Worm (Caenorhabditis elegans): ENCODE data around the gene str-39.

The str-39 gene

DNA sequence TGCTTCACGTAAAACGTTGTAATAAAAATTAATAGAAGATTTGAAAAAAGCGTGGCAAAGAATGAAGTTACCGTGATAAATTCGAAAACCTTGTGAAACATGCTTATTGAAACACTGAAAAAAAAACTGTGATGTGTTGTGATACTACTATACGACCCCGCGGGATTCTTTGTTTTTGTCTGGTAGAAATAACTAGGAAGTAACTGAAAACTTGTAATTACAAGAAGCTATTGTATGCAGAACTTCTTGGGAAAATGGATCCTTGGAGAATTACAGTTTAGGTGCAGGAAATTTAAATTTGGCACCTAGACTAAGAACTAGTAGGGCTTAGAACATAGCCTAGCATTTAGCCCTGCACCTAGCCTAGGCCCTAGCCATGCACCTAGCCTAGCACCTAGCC is at the start of gene str-39:
Gene str-39, minus strand, starts transcription at position 101 of the 400 bp plus-strand sequence.
- no peak for TF ChIP-seq pag-3 (tag; optimal IDR thresholded peaks at IDR 0.05; ENCODE audit: borderline replicate concordance)
- TF ChIP-seq ceh-22 (tag; optimal IDR thresholded peaks at IDR 0.05): no peak
- TF ChIP-seq K09A11.1 (tag; optimal IDR thresholded peaks at IDR 0.05; ENCODE audit: insufficient read depth): no peak
- TF ChIP-seq odd-2 (tag; optimal IDR thresholded peaks at IDR 0.05): no peak
- no peak for TF ChIP-seq T23F11.4 (GFP tag; optimal IDR thresholded peaks at IDR 0.05)
- TF ChIP-seq nhr-11 (tag; optimal IDR thresholded peaks at IDR 0.05): no peak
- no peak for TF ChIP-seq rnt-1 (tag; optimal IDR thresholded peaks at IDR 0.05)
- TF ChIP-seq ceh-30 (tag; optimal IDR thresholded peaks at IDR 0.05): no peak
- TF ChIP-seq C38D4.7 (GFP tag; optimal IDR thresholded peaks at IDR 0.05): no peak
- no peak for TF ChIP-seq lin-11 (tag; optimal IDR thresholded peaks at IDR 0.05)
- no peak for TF ChIP-seq ceh-14 (tag; optimal IDR thresholded peaks at IDR 0.05)
- TF ChIP-seq unc-86 (tag; optimal IDR thresholded peaks at IDR 0.05): no peak
- no peak for TF ChIP-seq ets-4 (tag; optimal IDR thresholded peaks at IDR 0.05)

DNA sequence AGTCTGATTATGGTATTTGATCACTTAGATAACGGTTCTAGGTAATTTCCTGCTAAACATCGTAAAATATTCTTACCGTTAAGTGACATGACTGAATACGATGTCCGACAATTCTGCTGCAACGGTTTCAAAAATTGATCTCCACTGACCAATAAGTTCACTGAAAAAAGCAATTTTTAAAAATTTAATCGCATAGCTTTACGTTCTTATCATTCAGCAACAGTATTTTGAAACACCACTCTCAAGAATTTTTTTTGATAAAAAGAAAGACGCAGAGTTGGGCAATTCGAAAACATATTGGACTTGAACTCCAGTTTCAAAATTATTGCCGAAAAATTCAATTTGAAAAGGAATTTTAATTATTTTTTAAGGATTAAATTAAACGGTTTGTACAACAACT is 47.9 kb upstream of the str-39 start, which contains the start of gene C31B8.12:
Gene C31B8.12, minus strand, starts transcription at position 101 of the 400 bp plus-strand sequence.
- TF ChIP-seq pros-1 (tag; optimal IDR thresholded peaks at IDR 0.05) (no peak), elt-2 (tag; optimal IDR thresholded peaks at IDR 0.05) (no peak), tbx-2 (tag; optimal IDR thresholded peaks at IDR 0.05) (no peak), elt-4 (tag; optimal IDR thresholded peaks at IDR 0.05) (no peak), nhr-232 (tag; optimal IDR thresholded peaks at IDR 0.05) (no peak), gmeb-2 (tag; optimal IDR thresholded peaks at IDR 0.05) (no peak), ceh-45 (GFP tag; IDR thresholded peaks at IDR 0.05) (no peak)

ce11 chrV:2922594-2922993 is 42.9 kb upstream of the str-39 start, which contains the start of gene srh-38:
Gene srh-38, minus strand, starts transcription at chrV:2922694.
- TF ChIP-seq npax-4 (tag; optimal IDR thresholded peaks at IDR 0.05): no peak
- TF ChIP-seq hlh-6 (tag; optimal IDR thresholded peaks at IDR 0.05): no peak

- TF ChIP-seq elt-4 (tag; optimal IDR thresholded peaks at IDR 0.05) (no peak), F13H6.1 (tag; optimal IDR thresholded peaks at IDR 0.05) (no peak), nhr-232 (tag; optimal IDR thresholded peaks at IDR 0.05) (no peak), sdc-2 (tag; optimal IDR thresholded peaks at IDR 0.05) (no peak), hlh-6 (tag; optimal IDR thresholded peaks at IDR 0.05) (no peak), unc-55 (GFP tag; optimal IDR thresholded peaks at IDR 0.05) (no peak), pros-1 (tag; optimal IDR thresholded peaks at IDR 0.05) (no peak), tbx-2 (tag; optimal IDR thresholded peaks at IDR 0.05) (no peak), lin-11 (tag; optimal IDR thresholded peaks at IDR 0.05) (no peak), pag-3 (tag; optimal IDR thresholded peaks at IDR 0.05; ENCODE audit: borderline replicate concordance) (no peak), mec-3 (tag; optimal IDR thresholded peaks at IDR 0.05; ENCODE audit: borderline replicate concordance) (no peak), pax-1 (tag; optimal IDR thresholded peaks at IDR 0.05) (no peak), pat-9 (tag; optimal IDR thresholded peaks at IDR 0.05) (no peak), ceh-31 (tag; optimal IDR thresholded peaks at IDR 0.05) (no peak), fkh-10 (GFP tag; optimal IDR thresholded peaks at IDR 0.05) (no peak), syd-9 (tag; optimal IDR thresholded peaks at IDR 0.05) (no peak), unc-86 (tag; optimal IDR thresholded peaks at IDR 0.05) (no peak), ref-2 (tag; optimal IDR thresholded peaks at IDR 0.05) (no peak)
Measured at ce11 chrV:2920125-2920524, 40.4 kb upstream of the str-39 start.

ce11 chrV:2913948-2914347 is 34.2 kb upstream of the str-39 start, which contains the start of gene srh-146:
Gene srh-146, plus strand, starts transcription at chrV:2914248.
- TF ChIP-seq pros-1 (tag; optimal IDR thresholded peaks at IDR 0.05): no peak
- TF ChIP-seq odd-2 (tag; optimal IDR thresholded peaks at IDR 0.05): no peak
- TF ChIP-seq ahr-1 (tag; optimal IDR thresholded peaks at IDR 0.05): no peak
- TF ChIP-seq fkh-10 (GFP tag; optimal IDR thresholded peaks at IDR 0.05): no peak
- no peak for TF ChIP-seq K02D7.2 (tag; optimal IDR thresholded peaks at IDR 0.05)
